Worm (Caenorhabditis elegans): ENCODE measurements around the gene col-8.

Gene col-8

ce11 chrIII:6981989-6982553, 38.3 kb downstream of the col-8 start, which contains the start of gene F31E3.6:
Gene F31E3.6, plus strand, starts transcription at chrIII:6982081.
- TF ChIP-seq flt-1 (GFP tag; IDR thresholded peaks at IDR 0.05): peak; percentile 30; the same call in 1 of the 2 replicates

DNA sequence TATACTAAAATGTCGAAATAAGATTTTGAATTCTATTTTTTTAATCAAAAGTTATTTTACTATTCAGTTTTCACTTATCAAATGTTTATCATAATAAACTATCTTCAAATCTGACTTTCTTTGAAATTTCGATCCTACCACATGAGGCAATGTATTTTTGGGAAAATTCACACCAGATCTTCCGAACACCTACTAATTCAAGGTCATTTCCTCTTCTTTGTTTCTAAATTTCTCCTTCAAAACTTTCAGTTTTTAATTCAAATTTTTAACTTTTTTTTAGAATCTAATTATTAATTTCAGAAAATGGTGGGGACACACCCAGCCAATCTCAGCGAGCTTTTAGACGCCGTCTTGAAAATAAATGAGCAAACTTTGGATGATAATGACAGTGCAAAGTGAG, 40.8 kb downstream of the col-8 start, which contains the start of gene ceh-20:
ceh-20 (plus strand) TSS at position 301 of the 400 bp plus-strand sequence.
- TF ChIP-seq flt-1 (GFP tag; IDR thresholded peaks at IDR 0.05): no peak

ce11 chrIII:6978875-6979274, 41.5 kb downstream of the col-8 start:
- TF ChIP-seq flt-1 (GFP tag; IDR thresholded peaks at IDR 0.05): 0 out of 2 replicates have a peak, but pooled peaks have one; percentile 5
- TF ChIP-seq ztf-29 (GFP tag; IDR thresholded peaks at IDR 0.05): no peak
- no peak for TF ChIP-seq T22C8.4 (GFP tag; IDR thresholded peaks at IDR 0.05)
- TF ChIP-seq ztf-23 (GFP tag; IDR thresholded peaks at IDR 0.05): 0 out of 2 replicates have a peak, but pooled peaks have one; percentile 56
- peak; percentile 85 for TF ChIP-seq cog-1 (tag; optimal IDR thresholded peaks at IDR 0.05)

ce11 chrIII:6974952-6975351, 45.4 kb downstream of the col-8 start:
- TF ChIP-seq ref-1 (GFP tag; conservative IDR thresholded peaks at IDR 0.05) (no peak), tab-1 (GFP tag; IDR thresholded peaks at IDR 0.05) (no peak), klf-2 (GFP tag; conservative IDR thresholded peaks at IDR 0.05) (no peak), flt-1 (GFP tag; IDR thresholded peaks at IDR 0.05) (no peak), med-1 (GFP tag; optimal IDR thresholded peaks at IDR 0.05; ENCODE audit: insufficient read depth) (no peak), T22C8.4 (GFP tag; IDR thresholded peaks at IDR 0.05) (no peak), ztf-23 (GFP tag; IDR thresholded peaks at IDR 0.05) (no peak), ztf-29 (GFP tag; IDR thresholded peaks at IDR 0.05) (no peak)

- no peak for TF ChIP-seq ztf-29 (GFP tag; IDR thresholded peaks at IDR 0.05)
- no peak for TF ChIP-seq flt-1 (GFP tag; IDR thresholded peaks at IDR 0.05)
- TF ChIP-seq ref-1 (GFP tag; conservative IDR thresholded peaks at IDR 0.05): no peak
- TF ChIP-seq cog-1 (tag; optimal IDR thresholded peaks at IDR 0.05): no peak
- no peak for TF ChIP-seq ztf-23 (GFP tag; IDR thresholded peaks at IDR 0.05)
- TF ChIP-seq med-1 (GFP tag; optimal IDR thresholded peaks at IDR 0.05; ENCODE audit: insufficient read depth): no peak
- TF ChIP-seq T22C8.4 (GFP tag; IDR thresholded peaks at IDR 0.05): no peak
- no peak for TF ChIP-seq klf-2 (GFP tag; conservative IDR thresholded peaks at IDR 0.05)
- TF ChIP-seq tab-1 (GFP tag; IDR thresholded peaks at IDR 0.05): no peak
These were observed 46.7 kb downstream of the col-8 start, which contains the start of gene F31E3.2 for ce11 chrIII:6973682-6974081. Gene F31E3.2, plus strand, starts transcription at chrIII:6973982.

DNA sequence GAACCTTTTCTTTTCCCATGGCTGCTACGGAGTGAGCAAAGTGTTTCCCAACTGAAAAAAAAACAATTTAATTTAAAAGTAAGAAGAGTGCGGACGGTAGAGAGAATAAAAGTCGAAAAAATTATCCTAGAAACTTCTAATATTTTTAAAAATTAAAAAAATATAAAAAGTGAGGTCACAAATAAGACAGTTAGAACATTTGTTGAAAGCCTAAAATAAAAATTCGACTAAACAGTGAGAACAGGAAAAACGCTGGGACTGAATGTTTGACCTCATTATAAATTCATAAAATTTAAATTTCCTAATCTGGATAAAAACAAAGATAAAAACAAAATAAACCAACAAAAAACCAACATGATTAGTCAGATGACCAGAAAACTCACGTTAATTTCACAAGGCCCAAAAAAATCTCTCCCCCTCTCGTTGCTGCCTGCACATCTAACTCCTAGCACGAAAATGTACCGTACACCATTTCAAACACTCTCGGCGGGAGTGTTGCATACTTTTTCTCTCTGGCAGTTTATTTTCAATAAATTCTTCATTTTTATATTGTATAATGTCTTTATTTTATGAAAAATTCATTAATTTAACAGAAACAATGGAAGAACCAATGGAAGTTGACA, 48.6 kb downstream of the col-8 start, which contains the start of the genes eef-1A.1 and rfc-4:
eef-1A.1 (minus strand) TSS at position 51 of the 623 bp plus-strand sequence.
rfc-4 (plus strand) TSS at position 592 of the 623 bp plus-strand sequence.
- TF ChIP-seq tab-1 (GFP tag; IDR thresholded peaks at IDR 0.05) (peak; percentile 64; the same call in 1 of the 2 replicates), ztf-23 (GFP tag; IDR thresholded peaks at IDR 0.05) (peak; percentile 82; the same call in 1 of the 2 replicates), flt-1 (GFP tag; IDR thresholded peaks at IDR 0.05) (peak; percentile 86), klf-2 (GFP tag; conservative IDR thresholded peaks at IDR 0.05) (0 out of 2 replicates have a peak, but pooled peaks have one; percentile 57), ref-1 (GFP tag; conservative IDR thresholded peaks at IDR 0.05) (no peak), cog-1 (tag; optimal IDR thresholded peaks at IDR 0.05) (peak; percentile 87), med-1 (GFP tag; optimal IDR thresholded peaks at IDR 0.05; ENCODE audit: insufficient read depth) (peak; percentile 1), T22C8.4 (GFP tag; IDR thresholded peaks at IDR 0.05) (no peak), ztf-29 (GFP tag; IDR thresholded peaks at IDR 0.05) (no peak)

DNA sequence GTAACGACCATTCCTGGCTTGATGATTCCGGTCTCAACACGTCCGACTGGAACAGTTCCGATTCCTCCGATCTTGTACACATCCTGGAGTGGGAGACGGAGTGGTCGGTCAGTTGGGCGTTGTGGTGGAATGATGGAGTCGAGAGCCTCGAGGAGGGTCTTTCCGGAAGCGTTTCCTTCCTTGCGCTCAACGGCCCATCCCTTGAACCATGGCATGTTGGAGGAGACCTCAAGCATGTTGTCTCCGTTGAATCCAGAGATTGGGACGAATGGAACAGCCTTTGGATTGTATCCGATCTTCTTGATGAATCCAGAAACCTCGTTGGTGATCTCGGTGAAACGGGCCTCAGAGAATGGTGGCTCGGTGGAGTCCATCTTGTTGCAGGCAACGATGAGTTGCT, 49.7 kb downstream of the col-8 start:
- TF ChIP-seq T22C8.4 (GFP tag; IDR thresholded peaks at IDR 0.05): no peak
- TF ChIP-seq flt-1 (GFP tag; IDR thresholded peaks at IDR 0.05): no peak
- no peak for TF ChIP-seq tab-1 (GFP tag; IDR thresholded peaks at IDR 0.05)
- TF ChIP-seq cog-1 (tag; optimal IDR thresholded peaks at IDR 0.05): no peak
- no peak for TF ChIP-seq ref-1 (GFP tag; conservative IDR thresholded peaks at IDR 0.05)
- TF ChIP-seq ztf-23 (GFP tag; IDR thresholded peaks at IDR 0.05): no peak
- no peak for TF ChIP-seq klf-2 (GFP tag; conservative IDR thresholded peaks at IDR 0.05)
- no peak for TF ChIP-seq med-1 (GFP tag; optimal IDR thresholded peaks at IDR 0.05; ENCODE audit: insufficient read depth)
- no peak for TF ChIP-seq ztf-29 (GFP tag; IDR thresholded peaks at IDR 0.05)

DNA sequence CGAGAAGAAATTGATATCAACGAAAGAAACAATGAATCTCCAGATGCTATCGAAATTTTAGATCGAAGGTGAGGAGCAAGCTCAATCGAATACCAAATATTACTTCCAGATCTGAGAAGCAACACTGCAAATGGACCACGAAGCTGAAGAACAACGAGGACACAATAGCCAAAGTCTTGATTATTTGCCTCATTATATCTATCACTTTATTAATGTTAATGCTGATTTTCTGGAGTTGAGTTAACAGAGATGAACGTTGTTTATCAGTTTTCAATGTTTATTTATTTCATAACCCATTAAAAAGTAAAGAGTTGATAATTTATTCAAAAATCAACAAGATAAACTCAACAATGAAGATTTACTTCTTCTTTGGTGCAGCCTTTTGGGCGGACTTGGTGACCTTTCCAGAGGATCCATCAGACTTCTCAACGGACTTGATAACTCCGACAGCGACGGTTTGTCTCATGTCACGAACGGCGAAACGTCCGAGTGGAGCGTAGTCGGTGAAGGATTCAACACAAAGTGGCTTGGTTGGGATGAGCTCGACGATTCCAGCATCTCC, 50.5 kb downstream of the col-8 start:
- TF ChIP-seq ref-1 (GFP tag; conservative IDR thresholded peaks at IDR 0.05): no peak
